Fruit fly (Drosophila melanogaster) whole organism, embryonic: Measurements from ENCODE around the gene CG12766.
A peak's percentile ranks its signal among the peaks of the same experiment; 100 is the strongest.

Experiments
- Blimp-1 ChIP-seq: fragments of 200-800 bp; sonication (Bioruptor generic); optimal IDR thresholded peaks from 3 replicates; lab custom pipeline; 2018; ENCODE audit warnings: missing biosample characterization, missing genetic modification characterization, mild to moderate bottlenecking, moderate library complexity, missing genetic modification reagents
- CG10209 ChIP-seq: fragments of 200-800 bp; sonication (Bioruptor generic); optimal IDR thresholded peaks from 3 replicates; lab custom pipeline; 2017; ENCODE audit warnings: missing biosample characterization, mild to moderate bottlenecking, missing genetic modification characterization, missing genetic modification reagents
- CG11093 ChIP-seq: fragments of 200-800 bp; sonication (Bioruptor generic); IDR thresholded peaks from 3 replicates; pipeline ENCODE4 v1.3.6; 2022; ENCODE audit warnings: missing biosample characterization, missing genetic modification characterization
- CG14667 ChIP-seq: fragments of 200-800 bp; sonication (Bioruptor generic); IDR thresholded peaks from 2 replicates; pipeline ENCODE4 v1.3.6; 2022; ENCODE audit warnings: missing biosample characterization, missing genetic modification characterization
- CG14860 ChIP-seq: fragments of 200-800 bp; sonication (Bioruptor generic); IDR thresholded peaks from 3 replicates; pipeline ENCODE4 v1.3.6; 2022; ENCODE audit warnings: missing biosample characterization, missing genetic modification characterization; ENCODE audit not compliant: partially characterized antibody
- CG15011 ChIP-seq: fragments of 200-800 bp; sonication (Bioruptor generic); optimal IDR thresholded peaks from 3 replicates; lab custom pipeline; 2018; ENCODE audit warnings: missing biosample characterization, mild to moderate bottlenecking, missing genetic modification characterization
- CG1647 ChIP-seq: fragments of 200-800 bp; sonication (Bioruptor generic); optimal IDR thresholded peaks from 3 replicates; lab custom pipeline; 2016; ENCODE audit warnings: missing biosample characterization, missing genetic modification characterization
- CG17612 ChIP-seq: fragments of 200-800 bp; sonication (Bioruptor generic); IDR thresholded peaks from 2 replicates; pipeline ENCODE4 v1.3.6; 2022; ENCODE audit warnings: missing biosample characterization, missing genetic modification characterization
- CG17829 ChIP-seq: fragments of 200-800 bp; optimal IDR thresholded peaks from 2 replicates; lab custom pipeline; 2019; ENCODE audit warnings: missing biosample characterization, mild to moderate bottlenecking, missing genetic modification characterization, moderate library complexity
- CG1792 ChIP-seq: fragments of 200-800 bp; sonication (Bioruptor generic); optimal IDR thresholded peaks from 2 replicates; lab custom pipeline; 2016; ENCODE audit warnings: missing biosample characterization, missing genetic modification characterization
- CG30403 ChIP-seq: fragments of 200-800 bp; sonication (Bioruptor generic); optimal IDR thresholded peaks from 3 replicates; lab custom pipeline; 2016; ENCODE audit warnings: missing biosample characterization, missing genetic modification characterization
- CG3838 ChIP-seq: fragments of 200-800 bp; sonication (Bioruptor generic); optimal IDR thresholded peaks from 3 replicates; lab custom pipeline; 2016; ENCODE audit warnings: missing biosample characterization, missing genetic modification characterization
- CG4328 ChIP-seq: fragments of 200-800 bp; sonication (Bioruptor generic); optimal IDR thresholded peaks from 3 replicates; lab custom pipeline; 2017; ENCODE audit warnings: missing biosample characterization, missing genetic modification reagents, missing genetic modification characterization
- CG7963 ChIP-seq: fragments of 200-800 bp; sonication (Bioruptor generic); IDR thresholded peaks from 3 replicates; pipeline ENCODE4 v1.3.6; 2022; ENCODE audit warnings: missing biosample characterization, missing genetic modification characterization; ENCODE audit not compliant: partially characterized antibody
- CG9437 ChIP-seq: fragments of 200-800 bp; sonication (Bioruptor generic); optimal IDR thresholded peaks from 2 replicates; lab custom pipeline; 2018; ENCODE audit warnings: missing biosample characterization, mild to moderate bottlenecking, missing genetic modification characterization
- CG9932 ChIP-seq: fragments of 200-800 bp; sonication (Bioruptor generic); IDR thresholded peaks from 2 replicates; pipeline ENCODE4 v1.3.6; 2022; ENCODE audit warnings: missing biosample characterization, missing genetic modification characterization
- Dbx ChIP-seq: fragments of 200-800 bp; sonication (Bioruptor generic); IDR thresholded peaks from 3 replicates; pipeline ENCODE4 v1.3.6; 2022; ENCODE audit warnings: missing biosample characterization, missing genetic modification characterization
- Dip2 ChIP-seq: fragments of 200-800 bp; sonication (Bioruptor generic); IDR thresholded peaks from 2 replicates; pipeline ENCODE4 v1.3.6; 2022; ENCODE audit warnings: missing biosample characterization, missing genetic modification characterization
- Dll ChIP-seq: fragments of 200-800 bp; sonication (Bioruptor generic); IDR thresholded peaks from 4 replicates; pipeline ENCODE4 v1.3.6; 2022; ENCODE audit warnings: missing biosample characterization, missing genetic modification characterization; ENCODE audit not compliant: partially characterized antibody
- Fer2 ChIP-seq: fragments of 200-800 bp; sonication (Bioruptor generic); optimal IDR thresholded peaks from 2 replicates; lab custom pipeline; 2018; ENCODE audit warnings: missing biosample characterization, mild to moderate bottlenecking, missing genetic modification characterization, moderate library complexity
- H2.0 ChIP-seq: fragments of 200-800 bp; sonication (Bioruptor generic); IDR thresholded peaks from 2 replicates; pipeline ENCODE4 v1.3.6; 2022; ENCODE audit warnings: missing biosample characterization, missing genetic modification characterization
- HmgZ ChIP-seq: fragments of 200-800 bp; sonication (Bioruptor generic); optimal IDR thresholded peaks from 2 replicates; lab custom pipeline; 2018; ENCODE audit warnings: missing biosample characterization, mild to moderate bottlenecking, missing genetic modification characterization
- Nf-YB ChIP-seq: fragments of 200-800 bp; sonication (Bioruptor generic); optimal IDR thresholded peaks from 3 replicates; lab custom pipeline; 2019; ENCODE audit warnings: missing biosample characterization, mild to moderate bottlenecking, missing genetic modification characterization, moderate library complexity
- Nf-YC ChIP-seq: fragments of 200-800 bp; optimal IDR thresholded peaks from 3 replicates; lab custom pipeline; 2019; ENCODE audit warnings: missing biosample characterization, mild to moderate bottlenecking, missing genetic modification characterization, moderate library complexity
- Rfx ChIP-seq: fragments of 200-800 bp; sonication (Bioruptor generic); IDR thresholded peaks from 2 replicates; pipeline ENCODE4 v1.3.6; 2022; ENCODE audit warnings: missing biosample characterization, missing genetic modification characterization
- Sox102F ChIP-seq: fragments of 200-800 bp; sonication (Bioruptor generic); optimal IDR thresholded peaks from 2 replicates; lab custom pipeline; 2018; ENCODE audit warnings: missing biosample characterization, mild to moderate bottlenecking, missing genetic modification characterization, moderate library complexity
- Ssrp ChIP-seq: fragments of 200-800 bp; sonication (Bioruptor generic); optimal IDR thresholded peaks from 2 replicates; lab custom pipeline; 2018; ENCODE audit warnings: missing biosample characterization, mild to moderate bottlenecking, missing genetic modification characterization, moderate library complexity
- Xrp1 ChIP-seq: fragments of 200-800 bp; sonication (Bioruptor generic); IDR thresholded peaks from 2 replicates; pipeline ENCODE4 v1.3.6; 2022; ENCODE audit warnings: missing biosample characterization, missing genetic modification characterization
- br ChIP-seq: fragments of >200 bp; optimal IDR thresholded peaks from 2 replicates; lab custom pipeline; 2017
- crol ChIP-seq: fragments of 200-800 bp; sonication (Bioruptor generic); IDR thresholded peaks from 2 replicates; pipeline ENCODE4 v1.3.6; 2022; ENCODE audit warnings: missing biosample characterization, missing genetic modification characterization
- da ChIP-seq: fragments of 200-800 bp; sonication (Bioruptor generic); optimal IDR thresholded peaks from 2 replicates; lab custom pipeline; 2016; ENCODE audit warnings: missing biosample characterization, missing genetic modification characterization
- danr ChIP-seq: fragments of 200-800 bp; sonication (Bioruptor generic); IDR thresholded peaks from 2 replicates; pipeline ENCODE4 v1.3.6; 2022; ENCODE audit warnings: missing biosample characterization, missing genetic modification characterization
- disco-r ChIP-seq: fragments of 200-800 bp; sonication (Bioruptor generic); optimal IDR thresholded peaks from 2 replicates; lab custom pipeline; 2016; ENCODE audit warnings: missing biosample characterization, missing genetic modification characterization
- eve ChIP-seq, 2 experiments: fragments of >200 bp; optimal IDR thresholded peaks; 2 replicates each; lab custom pipeline; 2017; ENCODE audit warnings: missing biosample characterization in 2 of 2, missing genetic modification characterization in 2 of 2
- exex ChIP-seq: fragments of 200-800 bp; sonication (Bioruptor generic); optimal IDR thresholded peaks from 4 replicates; lab custom pipeline; 2018; ENCODE audit warnings: missing biosample characterization, mild to moderate bottlenecking, missing genetic modification characterization, moderate library complexity
- fd96Cb ChIP-seq: fragments of 200-800 bp; sonication (Bioruptor generic); optimal IDR thresholded peaks from 2 replicates; lab custom pipeline; 2018; ENCODE audit warnings: missing biosample characterization, mild to moderate bottlenecking, missing genetic modification characterization, moderate library complexity
- fru ChIP-seq: fragments of >200 bp; optimal IDR thresholded peaks from 2 replicates; lab custom pipeline; 2017
- ftz-f1 ChIP-seq: fragments of 200-800 bp; sonication (Bioruptor generic); optimal IDR thresholded peaks from 2 replicates; lab custom pipeline; 2016; ENCODE audit warnings: missing biosample characterization, missing genetic modification characterization
- gce ChIP-seq: fragments of 200-800 bp; sonication (Bioruptor generic); IDR thresholded peaks from 3 replicates; pipeline ENCODE4 v1.3.6; 2022; ENCODE audit warnings: missing biosample characterization, missing genetic modification characterization
- gsb-n ChIP-seq: fragments of 200-800 bp; sonication (Bioruptor generic); optimal IDR thresholded peaks from 3 replicates; lab custom pipeline; 2018; ENCODE audit warnings: missing biosample characterization, mild to moderate bottlenecking, missing genetic modification characterization
- lab ChIP-seq: fragments of 200-800 bp; sonication (Bioruptor generic); optimal IDR thresholded peaks from 3 replicates; lab custom pipeline; 2017; ENCODE audit warnings: missing biosample characterization, missing genetic modification characterization, mild to moderate bottlenecking, moderate library complexity, missing genetic modification reagents
- luna ChIP-seq: fragments of 200-800 bp; sonication (Bioruptor generic); optimal IDR thresholded peaks from 2 replicates; lab custom pipeline; 2016; ENCODE audit warnings: missing biosample characterization, missing genetic modification characterization
- onecut ChIP-seq: fragments of 200-800 bp; sonication (Bioruptor generic); IDR thresholded peaks from 2 replicates; pipeline ENCODE4 v1.3.6; 2022; ENCODE audit warnings: missing biosample characterization, missing genetic modification characterization
- pros ChIP-seq: fragments of 200-800 bp; sonication (Bioruptor generic); optimal IDR thresholded peaks from 3 replicates; lab custom pipeline; 2019; ENCODE audit warnings: missing biosample characterization, mild to moderate bottlenecking, missing genetic modification characterization, moderate library complexity
- ranshi ChIP-seq: fragments of 200-800 bp; sonication (Bioruptor generic); IDR thresholded peaks from 2 replicates; pipeline ENCODE4 v1.3.6; 2022; ENCODE audit warnings: missing biosample characterization, missing genetic modification characterization
- sens ChIP-seq: fragments of 200-800 bp; sonication (Bioruptor generic); peaks from one replicate; lab custom pipeline; 2016; ENCODE audit warnings: missing biosample characterization, missing genetic modification characterization
- shn ChIP-seq: fragments of 200-800 bp; sonication (Bioruptor generic); optimal IDR thresholded peaks from 3 replicates; lab custom pipeline; 2016; ENCODE audit warnings: missing biosample characterization, missing genetic modification characterization
- tll ChIP-seq, 2 experiments: fragments of 200-800 bp in 1 of 2; fragments of >200 bp in 1 of 2; sonication (Bioruptor generic) in 1 of 2; optimal IDR thresholded peaks; 2 replicates each; lab custom pipeline; 2017 to 2019; ENCODE audit warnings: missing biosample characterization in 2 of 2, missing genetic modification characterization in 2 of 2, mild to moderate bottlenecking in 1 of 2, moderate library complexity in 1 of 2
- toy ChIP-seq: fragments of 200-800 bp; sonication (Bioruptor generic); IDR thresholded peaks from 2 replicates; pipeline ENCODE4 v1.3.6; 2022; ENCODE audit warnings: missing biosample characterization, missing genetic modification characterization
- wor ChIP-seq: fragments of 200-800 bp; sonication (Bioruptor generic); IDR thresholded peaks from 2 replicates; pipeline ENCODE4 v1.3.6; 2022; ENCODE audit warnings: missing biosample characterization, missing genetic modification characterization

CG12766 gene

DNA sequence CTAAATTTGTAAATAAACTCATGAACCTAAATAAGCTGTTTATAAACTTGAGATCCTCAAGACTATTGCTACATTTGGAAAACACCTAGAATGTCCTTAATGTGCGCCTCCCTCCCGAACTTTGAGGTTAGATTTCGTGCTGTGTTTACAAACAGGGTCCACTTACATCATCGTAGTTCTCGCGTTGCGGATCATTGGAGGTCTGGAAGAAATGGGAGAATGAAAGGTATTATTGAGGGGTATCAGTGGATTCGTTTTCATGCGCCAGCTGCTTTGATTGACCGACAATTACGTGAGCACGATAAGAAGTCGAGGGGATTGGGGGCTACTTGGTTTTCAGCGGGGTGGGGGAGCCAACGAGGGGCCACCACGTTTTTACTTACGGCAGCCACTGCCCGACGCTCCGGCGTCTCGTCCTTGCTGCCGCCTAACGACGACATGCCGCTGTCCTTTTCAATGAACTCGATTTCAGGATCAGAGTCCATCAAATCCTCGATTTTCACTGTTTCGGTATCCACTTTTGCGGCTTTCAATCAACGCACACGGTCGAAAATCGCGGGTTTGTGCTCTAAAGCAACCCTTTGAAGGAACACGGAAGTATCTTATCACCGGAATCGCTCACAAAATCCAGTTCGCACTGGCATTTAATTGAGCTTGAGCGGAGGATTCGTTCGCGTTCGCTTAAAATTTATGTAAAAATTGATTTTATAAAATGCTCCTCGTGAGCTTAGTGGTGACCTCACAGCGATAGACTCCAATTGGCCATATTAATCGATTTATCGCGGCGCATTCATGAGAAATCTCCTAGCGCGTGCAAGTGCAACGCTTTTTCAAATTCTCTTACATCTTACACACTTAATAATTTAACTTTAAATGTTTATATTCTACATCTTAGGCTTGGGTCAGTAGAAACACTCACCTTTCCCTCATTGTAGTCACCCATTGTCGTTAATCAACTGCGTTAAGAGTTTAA is 30.8 kb downstream of the CG12766 start (continued):
- no peak for TF ChIP-seq lab (GFP tag; lab: Kevin White, UChicago)
- no peak for TF ChIP-seq H2.0 (GFP tag; lab: Robert Waterston, UW)
- peak; percentile 43; the same call in 1 of the 3 replicates for TF ChIP-seq CG7963 (GFP tag; lab: Robert Waterston, UW)
- TF ChIP-seq CG9932 (GFP tag; lab: Robert Waterston, UW): no peak
- no peak for TF ChIP-seq disco-r (GFP tag; lab: Kevin White, UChicago)
- TF ChIP-seq onecut: peak; percentile 79
- no peak for TF ChIP-seq fru (lab: Kevin White, UChicago)
- no peak for TF ChIP-seq CG11093
- no peak for TF ChIP-seq Dbx (GFP tag; lab: Robert Waterston, UW)
- TF ChIP-seq sens: peak; percentile 84
- TF ChIP-seq pros: no peak
- TF ChIP-seq Blimp-1: no peak
- TF ChIP-seq Xrp1 (GFP tag; lab: Robert Waterston, UW): no peak
- TF ChIP-seq CG17612: no peak
- no peak for TF ChIP-seq Nf-YB (GFP tag; lab: Kevin White, UChicago)
- TF ChIP-seq CG17829 (tag; lab: Kevin White, UChicago): no peak
- TF ChIP-seq fd96Cb (tag; lab: Kevin White, UChicago): no peak
- TF ChIP-seq toy (GFP tag; lab: Robert Waterston, UW): no peak
- TF ChIP-seq da (GFP tag; lab: Kevin White, UChicago): no peak
- no peak for TF ChIP-seq CG14667 (GFP tag; lab: Robert Waterston, UW)
- peak; percentile 35; the same call in 1 of the 3 replicates for TF ChIP-seq CG14860 (GFP tag; lab: Robert Waterston, UW)
- no peak for TF ChIP-seq gsb-n (tag; lab: Kevin White, UChicago)
- TF ChIP-seq CG3838 (GFP tag; lab: Kevin White, UChicago): no peak
- TF ChIP-seq ftz-f1 (GFP tag; lab: Kevin White, UChicago): no peak
- TF ChIP-seq wor: no peak
- peak; percentile 93 for TF ChIP-seq crol (GFP tag; lab: Robert Waterston, UW)
- peak; percentile 24 for TF ChIP-seq CG9437 (GFP tag; lab: Kevin White, UChicago)
- no peak for TF ChIP-seq Sox102F (GFP tag; lab: Kevin White, UChicago)
- no peak; the same call in 1 of the 2 replicates for TF ChIP-seq ranshi (GFP tag; lab: Robert Waterston, UW)
- TF ChIP-seq CG1647 (GFP tag; lab: Kevin White, UChicago): no peak
- TF ChIP-seq CG1792 (GFP tag; lab: Kevin White, UChicago): no peak
- no peak for TF ChIP-seq Ssrp (tag; lab: Kevin White, UChicago)
- TF ChIP-seq CG15011 (GFP tag; lab: Kevin White, UChicago): no peak
- no peak for TF ChIP-seq br (lab: Kevin White, UChicago)
- no peak for TF ChIP-seq gce (GFP tag; lab: Robert Waterston, UW)
- 0 out of 2 replicates have a peak, but pooled peaks have one; percentile 6 for TF ChIP-seq Rfx
- TF ChIP-seq HmgZ: peak; percentile 20
- no peak for TF ChIP-seq CG4328 (GFP tag; lab: Kevin White, UChicago)
- no peak for TF ChIP-seq eve (GFP tag; optimal IDR thresholded peaks at IDR 0.05; lab: Kevin White, UChicago)
- TF ChIP-seq tll (GFP tag; optimal IDR thresholded peaks at IDR 0.05; lab: Kevin White, UChicago): no peak
- no peak for TF ChIP-seq luna (GFP tag; lab: Kevin White, UChicago)
- TF ChIP-seq Fer2: no peak
- TF ChIP-seq shn: no peak
- TF ChIP-seq CG10209 (GFP tag; lab: Kevin White, UChicago): no peak
- TF ChIP-seq exex (tag; lab: Kevin White, UChicago): no peak
- no peak for TF ChIP-seq Nf-YC
- no peak for TF ChIP-seq danr (GFP tag; lab: Robert Waterston, UW)
- TF ChIP-seq CG30403 (GFP tag; lab: Kevin White, UChicago): no peak
- TF ChIP-seq Dip2 (GFP tag; lab: Robert Waterston, UW): no peak
- peak; percentile 64; the same call in 2 of the 4 replicates for TF ChIP-seq Dll (GFP tag; lab: Robert Waterston, UW)
